Worm (Caenorhabditis elegans) whole organism, L3 larva: ENCODE results near the gene txt-19.

Source experiments
- R02D3.7 ChIP-seq: fragments of 150-350 bp; optimal IDR thresholded peaks from 2 replicates; lab custom pipeline; 2014; ENCODE audit warnings: missing biosample characterization, missing genetic modification characterization
- ceh-9 ChIP-seq: sonication (generic microtip); optimal IDR thresholded peaks from 2 replicates; lab custom pipeline; 2018; ENCODE audit warnings: missing biosample characterization, missing genetic modification characterization
- elt-3 ChIP-seq, 3 experiments: fragments of 150-350 bp in 1 of 3; sonication (generic microtip) in 2 of 3; optimal IDR thresholded peaks; 2 replicates in 2 of 3; 4 replicates in 1 of 3; lab custom pipeline; 2014 to 2017; ENCODE audit warnings: missing biosample characterization in 3 of 3, missing genetic modification characterization in 3 of 3
- fos-1 ChIP-seq: fragments of 150-350 bp; optimal IDR thresholded peaks from 2 replicates; lab custom pipeline; 2014; ENCODE audit warnings: missing biosample characterization, missing genetic modification characterization
- mdl-1 ChIP-seq: fragments of 150-350 bp; optimal IDR thresholded peaks from 2 replicates; lab custom pipeline; 2014; ENCODE audit warnings: missing biosample characterization, missing genetic modification characterization
- nhr-11 ChIP-seq: fragments of 150-350 bp; optimal IDR thresholded peaks from 2 replicates; lab custom pipeline; 2014; ENCODE audit warnings: missing biosample characterization, missing genetic modification characterization
- nhr-12 ChIP-seq: fragments of 150-350 bp; optimal IDR thresholded peaks from 2 replicates; lab custom pipeline; 2014; ENCODE audit warnings: missing biosample characterization, missing genetic modification characterization
- nhr-237 ChIP-seq: fragments of 150-350 bp; optimal IDR thresholded peaks from 2 replicates; lab custom pipeline; 2014; ENCODE audit warnings: missing biosample characterization, missing genetic modification characterization
- nhr-25 ChIP-seq: sonication (generic microtip); optimal IDR thresholded peaks from 2 replicates; lab custom pipeline; 2017; ENCODE audit warnings: missing biosample characterization, missing genetic modification characterization
- nhr-28 ChIP-seq: fragments of 150-350 bp; optimal IDR thresholded peaks from 2 replicates; lab custom pipeline; 2014; ENCODE audit warnings: missing biosample characterization, missing genetic modification characterization
- nhr-67 ChIP-seq: fragments of 150-350 bp; optimal IDR thresholded peaks from 2 replicates; lab custom pipeline; 2014; ENCODE audit warnings: missing biosample characterization, missing genetic modification characterization
- pha-4 ChIP-seq: fragments of 150-350 bp; optimal IDR thresholded peaks from 2 replicates; lab custom pipeline; 2014; ENCODE audit warnings: missing biosample characterization, missing genetic modification reagents, missing genetic modification characterization
- sea-2 ChIP-seq: fragments of 150-350 bp; sonication (generic microtip); optimal IDR thresholded peaks from 4 replicates; lab custom pipeline; 2014; ENCODE audit warnings: missing biosample characterization, missing genetic modification reagents, missing genetic modification characterization
- tbx-2 ChIP-seq: sonication (generic microtip); optimal IDR thresholded peaks from 2 replicates; lab custom pipeline; 2016; ENCODE audit warnings: mild to moderate bottlenecking, missing genetic modification characterization, missing compliant biosample characterization

ce11 chrIV:12883190-12883589 is 37.5 kb downstream of the txt-19 start, which contains the start of gene ZK896.4:
- TF ChIP-seq elt-3 (tag; optimal IDR thresholded peaks at IDR 0.05; lab: Kevin White, UChicago): no peak
- TF ChIP-seq mdl-1 (tag; lab: Kevin White, UChicago): no peak
- TF ChIP-seq ceh-9 (tag; lab: Kevin White, UChicago): no peak
- no peak for TF ChIP-seq nhr-237 (tag; lab: Kevin White, UChicago)
- no peak for TF ChIP-seq tbx-2
- no peak for TF ChIP-seq nhr-12 (tag; lab: Kevin White, UChicago)
- TF ChIP-seq nhr-11 (tag; lab: Kevin White, UChicago): no peak
- TF ChIP-seq nhr-28 (tag; lab: Kevin White, UChicago): no peak
- no peak for TF ChIP-seq nhr-25 (tag; lab: Kevin White, UChicago)
- TF ChIP-seq sea-2: no peak
- no peak for TF ChIP-seq R02D3.7 (tag; lab: Kevin White, UChicago)
- TF ChIP-seq fos-1: no peak
- no peak for TF ChIP-seq pha-4
- TF ChIP-seq nhr-67 (tag; lab: Kevin White, UChicago): no peak
